Fruit fly (Drosophila melanogaster): Measurements from ENCODE around the gene CG4119.

- TF ChIP-seq ttk (optimal IDR thresholded peaks at IDR 0.05) (no peak), h (optimal IDR thresholded peaks at IDR 0.05) (no peak)
These were observed 52.1 kb downstream of the CG4119 start, which contains the start of gene CG33080 for dm6 chrX:5717741-5718475.

Measured in Kc167 (cell line).